Fruit fly (Drosophila melanogaster): ENCODE measurements around the gene Hand.

DNA sequence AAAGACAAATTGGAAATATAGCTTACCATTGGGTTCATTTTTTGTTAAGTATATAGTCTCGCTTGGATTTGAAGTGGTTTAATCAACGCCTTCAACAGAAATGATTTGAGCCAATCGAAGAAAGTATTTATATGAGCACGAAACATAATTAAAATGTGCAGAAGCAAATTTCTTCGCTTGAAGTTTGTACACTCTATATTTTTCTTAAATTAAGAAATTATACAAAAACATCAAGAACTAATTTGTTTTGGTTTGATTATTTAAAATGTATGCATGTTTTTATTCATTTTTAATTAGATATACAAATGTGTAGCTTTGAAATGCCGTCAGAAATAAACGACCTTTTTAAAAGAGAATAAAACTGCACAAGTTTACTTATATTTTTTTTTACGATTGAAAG lies 6.7 kb upstream of the Hand start, which contains the start of gene CG13138:
- no peak for TF ChIP-seq CG5204 (GFP tag; optimal IDR thresholded peaks at IDR 0.05)
- no peak for TF ChIP-seq Clk (GFP tag; optimal IDR thresholded peaks at IDR 0.05)
- no peak for TF ChIP-seq CG33017 (tag; optimal IDR thresholded peaks at IDR 0.05)
- no peak for TF ChIP-seq tj (GFP tag; optimal IDR thresholded peaks at IDR 0.05)
